Worm (Caenorhabditis elegans) whole organism, L1 larva: ENCODE measurements around the gene T24H10.4.

Source experiments
- C04F5.9 ChIP-seq: sonication (generic microtip); optimal IDR thresholded peaks from 2 replicates; lab custom pipeline; 2016; ENCODE audit warnings: missing genetic modification characterization, missing compliant biosample characterization
- C16A3.4 ChIP-seq: fragments of 150-350 bp; optimal IDR thresholded peaks from 2 replicates; lab custom pipeline; 2014; ENCODE audit warnings: missing biosample characterization, missing genetic modification characterization
- C34B4.2 ChIP-seq: sonication (generic microtip); optimal IDR thresholded peaks from 2 replicates; lab custom pipeline; 2017; ENCODE audit warnings: mild to moderate bottlenecking, missing genetic modification characterization, missing compliant biosample characterization
- Y116A8C.19 ChIP-seq: sonication (generic microtip); optimal IDR thresholded peaks from 2 replicates; lab custom pipeline; 2016; ENCODE audit warnings: missing compliant biosample characterization, missing genetic modification characterization, borderline replicate concordance
- aha-1 ChIP-seq: fragments of 150-350 bp; optimal IDR thresholded peaks from 2 replicates; lab custom pipeline; 2014; ENCODE audit warnings: missing biosample characterization, missing genetic modification characterization
- ceh-63 ChIP-seq: fragments of 200-800 bp; sonication (Bioruptor generic); optimal IDR thresholded peaks from 2 replicates; lab custom pipeline; 2018; ENCODE audit warnings: mild to moderate bottlenecking, missing genetic modification characterization, missing compliant biosample characterization
- ceh-8 ChIP-seq: fragments of 200-800 bp; sonication (Bioruptor generic); optimal IDR thresholded peaks from 2 replicates; lab custom pipeline; 2018; ENCODE audit warnings: mild to moderate bottlenecking, missing genetic modification characterization, moderate library complexity, missing compliant biosample characterization
- ceh-90 ChIP-seq: sonication (generic microtip); optimal IDR thresholded peaks from 2 replicates; lab custom pipeline; 2016; ENCODE audit warnings: missing genetic modification characterization, missing compliant biosample characterization
- dpl-1 ChIP-seq, 3 experiments: fragments of 150-350 bp in 2 of 3; sonication (generic microtip) in 1 of 3; optimal IDR thresholded peaks; 2 replicates each; lab custom pipeline; 2014 to 2017; ENCODE audit warnings: missing biosample characterization in 3 of 3, missing genetic modification characterization in 3 of 3, missing genetic modification reagents in 3 of 3
- dsc-1 ChIP-seq: sonication (generic microtip); optimal IDR thresholded peaks from 2 replicates; lab custom pipeline; 2016; ENCODE audit warnings: mild to moderate bottlenecking, missing genetic modification characterization, missing compliant biosample characterization
- efl-1 ChIP-seq, 4 experiments: fragments of 150-350 bp; optimal IDR thresholded peaks in 3 of 4; peaks in 1 of 4; 1 replicate in 1 of 4; 2 replicates in 3 of 4; lab custom pipeline; 2014; ENCODE audit warnings: missing biosample characterization in 2 of 4, missing genetic modification characterization in 2 of 4, missing genetic modification reagents in 2 of 4
- efl-3 ChIP-seq: fragments of 200-800 bp; sonication (Bioruptor generic); optimal IDR thresholded peaks from 2 replicates; lab custom pipeline; 2018; ENCODE audit warnings: mild to moderate bottlenecking, missing genetic modification characterization, missing compliant biosample characterization
- egl-27 ChIP-seq, 2 experiments: fragments of 150-350 bp in 1 of 2; sonication (generic microtip); optimal IDR thresholded peaks; 3 replicates each; lab custom pipeline; 2017 to 2018; ENCODE audit warnings: missing biosample characterization in 2 of 2, missing genetic modification characterization in 2 of 2, missing genetic modification reagents in 2 of 2
- ets-5 ChIP-seq: fragments of 200-800 bp; sonication (Bioruptor generic); IDR thresholded peaks from 2 replicates; pipeline ENCODE4 v1.3.6; 2022; ENCODE audit warnings: missing genetic modification characterization, missing compliant biosample characterization
- fkh-8 ChIP-seq: sonication (generic microtip); optimal IDR thresholded peaks from 2 replicates; lab custom pipeline; 2016; ENCODE audit warnings: mild to moderate bottlenecking, missing genetic modification characterization, missing compliant biosample characterization
- fos-1 ChIP-seq: fragments of 150-350 bp; optimal IDR thresholded peaks from 2 replicates; lab custom pipeline; 2014; ENCODE audit warnings: missing biosample characterization, missing genetic modification characterization
- grh-1 ChIP-seq: fragments of 200-800 bp; sonication (Bioruptor generic); IDR thresholded peaks from 2 replicates; pipeline ENCODE4 v1.3.6; 2022; ENCODE audit warnings: missing genetic modification reagents, missing genetic modification characterization, missing compliant biosample characterization
- hlh-17 ChIP-seq: fragments of 200-800 bp; sonication (Bioruptor generic); optimal IDR thresholded peaks from 2 replicates; lab custom pipeline; 2018; ENCODE audit warnings: missing genetic modification characterization, mild to moderate bottlenecking, missing compliant biosample characterization, moderate library complexity, borderline replicate concordance
- hlh-4 ChIP-seq: sonication (generic microtip); optimal IDR thresholded peaks from 2 replicates; lab custom pipeline; 2016; ENCODE audit warnings: mild to moderate bottlenecking, missing genetic modification characterization, missing compliant biosample characterization
- hpl-2 ChIP-seq: fragments of 150-350 bp; optimal IDR thresholded peaks from 2 replicates; lab custom pipeline; 2014; ENCODE audit warnings: missing biosample characterization, missing genetic modification reagents, missing genetic modification characterization
- lin-14 ChIP-seq: fragments of 200-800 bp; sonication (Bioruptor generic); optimal IDR thresholded peaks from 2 replicates; lab custom pipeline; 2018; ENCODE audit warnings: mild to moderate bottlenecking, missing genetic modification characterization, moderate library complexity, missing compliant biosample characterization
- lir-3 ChIP-seq: sonication (generic microtip); optimal IDR thresholded peaks from 2 replicates; lab custom pipeline; 2016; ENCODE audit warnings: mild to moderate bottlenecking, missing genetic modification characterization, moderate library complexity, missing compliant biosample characterization; ENCODE audit not compliant: poor library complexity
- lsy-2 ChIP-seq, 2 experiments: fragments of 150-350 bp; optimal IDR thresholded peaks; 2 replicates each; lab custom pipeline; 2014; ENCODE audit warnings: missing biosample characterization in 2 of 2, missing genetic modification characterization in 2 of 2
- mdl-1 ChIP-seq, 2 experiments: fragments of 150-350 bp; optimal IDR thresholded peaks; 2 replicates each; lab custom pipeline; 2014 to 2017; ENCODE audit warnings: missing biosample characterization in 2 of 2, missing genetic modification characterization in 2 of 2, inconsistent platforms in 1 of 2
- mef-2 ChIP-seq: fragments of 150-350 bp; optimal IDR thresholded peaks from 2 replicates; lab custom pipeline; 2014; ENCODE audit warnings: missing biosample characterization, missing genetic modification characterization
- mep-1 ChIP-seq: fragments of 150-350 bp; optimal IDR thresholded peaks from 2 replicates; lab custom pipeline; 2014; ENCODE audit warnings: missing biosample characterization, missing genetic modification characterization
- nhr-11 ChIP-seq: fragments of 150-350 bp; optimal IDR thresholded peaks from 2 replicates; lab custom pipeline; 2014; ENCODE audit warnings: missing biosample characterization, missing genetic modification characterization
- nhr-12 ChIP-seq: sonication (generic microtip); optimal IDR thresholded peaks from 2 replicates; lab custom pipeline; 2017; ENCODE audit warnings: missing biosample characterization, missing genetic modification characterization
- nhr-19 ChIP-seq: fragments of 200-800 bp; sonication (Bioruptor generic); conservative IDR thresholded peaks from 2 replicates; pipeline ENCODE4 v1.3.6; 2022; ENCODE audit warnings: missing genetic modification characterization, missing compliant biosample characterization
- nhr-28 ChIP-seq: fragments of 150-350 bp; optimal IDR thresholded peaks from 2 replicates; lab custom pipeline; 2014; ENCODE audit warnings: missing biosample characterization, missing genetic modification characterization
- nhr-47 ChIP-seq: sonication (generic microtip); optimal IDR thresholded peaks from 2 replicates; lab custom pipeline; 2016; ENCODE audit warnings: mild to moderate bottlenecking, missing genetic modification characterization, moderate library complexity, missing compliant biosample characterization
- nhr-71 ChIP-seq: sonication (generic microtip); optimal IDR thresholded peaks from 2 replicates; lab custom pipeline; 2016; ENCODE audit warnings: mild to moderate bottlenecking, missing genetic modification characterization, moderate library complexity, missing compliant biosample characterization
- nhr-84 ChIP-seq: sonication (generic microtip); optimal IDR thresholded peaks from 2 replicates; lab custom pipeline; 2017; ENCODE audit warnings: missing biosample characterization, missing genetic modification characterization
- nhr-85 ChIP-seq: sonication (generic microtip); peaks from one replicate; lab custom pipeline; 2016; ENCODE audit warnings: missing genetic modification characterization, inconsistent platforms, missing compliant biosample characterization
- nhr-90 ChIP-seq: sonication (generic microtip); optimal IDR thresholded peaks from 2 replicates; lab custom pipeline; 2016; ENCODE audit warnings: mild to moderate bottlenecking, missing genetic modification characterization, missing compliant biosample characterization; ENCODE audit not compliant: poor library complexity
- pag-3 ChIP-seq: sonication (generic microtip); optimal IDR thresholded peaks from 2 replicates; lab custom pipeline; 2017; ENCODE audit warnings: missing genetic modification characterization, mild to moderate bottlenecking, missing compliant biosample characterization, antibody characterized with exemption, borderline replicate concordance; ENCODE audit not compliant: insufficient read depth
- sox-4 ChIP-seq: sonication (generic microtip); optimal IDR thresholded peaks from 2 replicates; lab custom pipeline; 2016; ENCODE audit warnings: missing genetic modification characterization, missing compliant biosample characterization
- sptf-1 ChIP-seq: fragments of 150-350 bp; optimal IDR thresholded peaks from 2 replicates; lab custom pipeline; 2014; ENCODE audit warnings: missing biosample characterization, missing genetic modification characterization
- sup-37 ChIP-seq: fragments of 200-800 bp; sonication (Bioruptor generic); optimal IDR thresholded peaks from 2 replicates; lab custom pipeline; 2018; ENCODE audit warnings: mild to moderate bottlenecking, missing genetic modification characterization, missing compliant biosample characterization
- swsn-7 ChIP-seq: sonication (generic microtip); optimal IDR thresholded peaks from 2 replicates; lab custom pipeline; 2016; ENCODE audit warnings: missing genetic modification characterization, missing compliant biosample characterization
- tbx-2 ChIP-seq: sonication (generic microtip); optimal IDR thresholded peaks from 2 replicates; lab custom pipeline; 2016; ENCODE audit warnings: missing genetic modification characterization, missing compliant biosample characterization
- tlp-1 ChIP-seq: fragments of 150-350 bp; optimal IDR thresholded peaks from 2 replicates; lab custom pipeline; 2014; ENCODE audit warnings: missing biosample characterization, missing genetic modification characterization
- unc-130 ChIP-seq: fragments of 150-350 bp; optimal IDR thresholded peaks from 2 replicates; lab custom pipeline; 2017; ENCODE audit warnings: missing biosample characterization, missing genetic modification characterization, inconsistent platforms
- unc-30 ChIP-seq: sonication (generic microtip); optimal IDR thresholded peaks from 2 replicates; lab custom pipeline; 2017; ENCODE audit warnings: missing biosample characterization, missing genetic modification characterization
- unc-62 ChIP-seq: fragments of 150-350 bp; optimal IDR thresholded peaks from 2 replicates; lab custom pipeline; 2014; ENCODE audit warnings: missing biosample characterization, missing genetic modification reagents, missing genetic modification characterization
- unc-86 ChIP-seq: sonication (generic microtip); optimal IDR thresholded peaks from 2 replicates; lab custom pipeline; 2016; ENCODE audit warnings: missing genetic modification characterization, missing compliant biosample characterization
- vab-15 ChIP-seq: sonication (generic microtip); optimal IDR thresholded peaks from 2 replicates; lab custom pipeline; 2017; ENCODE audit warnings: missing genotype, mild to moderate bottlenecking, missing genetic modification characterization, missing compliant biosample characterization
- xbp-1 ChIP-seq: sonication (generic microtip); optimal IDR thresholded peaks from 2 replicates; lab custom pipeline; 2016; ENCODE audit warnings: missing genetic modification characterization, missing compliant biosample characterization
- ztf-11 ChIP-seq, 2 experiments: sonication (generic microtip); optimal IDR thresholded peaks; 2 replicates each; lab custom pipeline; 2016 to 2017; ENCODE audit warnings: missing genetic modification characterization in 2 of 2, missing biosample characterization in 1 of 2, missing compliant biosample characterization in 1 of 2

Gene T24H10.4

ce11 chrII:9098505-9098904, 10.8 kb upstream of the T24H10.4 start, which contains the start of gene clh-5:
TSS of gene clh-5 (minus strand) at chrII:9098605.
- no peak for TF ChIP-seq C34B4.2 (tag; lab: Kevin White, UChicago)
- TF ChIP-seq, all 84 proteins: peak for 0

ce11 chrII:9099017-9099416, 10.3 kb upstream of the T24H10.4 start, which contains the start of gene T24H10.1:
TSS of gene T24H10.1 (plus strand) at chrII:9099371.
- TF ChIP-seq C34B4.2 (tag; lab: Kevin White, UChicago) (no peak), xbp-1 (tag; lab: Kevin White, UChicago) (peak; percentile 71), vab-15 (tag; lab: Kevin White, UChicago) (no peak), efl-1 (optimal IDR thresholded peaks at IDR 0.05; lab: Kevin White, UChicago) (peak; percentile 71 to 85), efl-1 (GFP tag; optimal IDR thresholded peaks at IDR 0.05 in 1 of 2; lab: Kevin White, UChicago) (peak; percentile 76 to 98), nhr-12 (no peak), efl-3 (GFP tag; lab: Kevin White, UChicago) (no peak), tlp-1 (tag; lab: Kevin White, UChicago) (no peak), sup-37 (GFP tag; lab: Kevin White, UChicago) (peak; percentile 58), aha-1 (no peak), C16A3.4 (peak; percentile 68), mep-1 (tag; lab: Kevin White, UChicago) (peak; percentile 89), nhr-19 (GFP tag; lab: Robert Waterston, UW) (peak; percentile 80), fos-1 (tag; lab: Kevin White, UChicago) (no peak), Y116A8C.19 (no peak), C04F5.9 (tag; lab: Kevin White, UChicago) (peak; percentile 45), unc-30 (no peak), nhr-71 (tag; lab: Kevin White, UChicago) (peak; percentile 88), unc-130 (tag; lab: Kevin White, UChicago) (peak; percentile 12), ceh-90 (tag; lab: Kevin White, UChicago) (no peak), dpl-1 (GFP tag; optimal IDR thresholded peaks at IDR 0.05; lab: Kevin White, UChicago) (peak; percentile 71 to 82 (median 81)), nhr-85 (peak; percentile 82), hlh-4 (tag; lab: Kevin White, UChicago) (no peak), unc-86 (tag; lab: Kevin White, UChicago) (peak; percentile 71), nhr-90 (peak; percentile 81), ceh-8 (GFP tag; lab: Kevin White, UChicago) (peak; percentile 38), lsy-2 (tag; optimal IDR thresholded peaks at IDR 0.05; lab: Kevin White, UChicago) (peak; percentile 80), lir-3 (peak; percentile 9), tbx-2 (tag; lab: Kevin White, UChicago) (peak; percentile 71), nhr-84 (tag; lab: Kevin White, UChicago) (no peak), nhr-11 (tag; lab: Kevin White, UChicago) (no peak), hlh-17 (no peak), lin-14 (peak; percentile 72), pag-3 (tag; lab: Kevin White, UChicago) (peak; percentile 20), unc-62 (GFP tag; lab: Kevin White, UChicago) (no peak), grh-1 (peak; percentile 54), fkh-8 (tag; lab: Kevin White, UChicago) (peak; percentile 23), ets-5 (GFP tag; lab: Robert Waterston, UW) (no peak), egl-27 (tag; optimal IDR thresholded peaks at IDR 0.05; lab: Kevin White, UChicago) (no peak), dsc-1 (tag; lab: Kevin White, UChicago) (peak; percentile 80), sptf-1 (no peak), ceh-63 (no peak), nhr-28 (tag; lab: Kevin White, UChicago) (no peak), ztf-11 (tag; optimal IDR thresholded peaks at IDR 0.05; lab: Kevin White, UChicago) (peak in 1 of 2 experiments; percentile 47), mdl-1 (tag; optimal IDR thresholded peaks at IDR 0.05; lab: Kevin White, UChicago) (peak in 1 of 2 experiments; percentile 20), swsn-7 (tag; lab: Kevin White, UChicago) (peak; percentile 81), mef-2 (tag; lab: Kevin White, UChicago) (peak; percentile 25), nhr-47 (tag; lab: Kevin White, UChicago) (peak; percentile 85), hpl-2 (GFP tag; lab: Kevin White, UChicago) (peak; percentile 17), sox-4 (tag; lab: Kevin White, UChicago) (peak; percentile 20)
